Fruit fly (Drosophila melanogaster) whole organism, embryonic: ENCODE data around the gene mthl1.

ENCODE experiments used
- CG10209 ChIP-seq: fragments of 200-800 bp; sonication (Bioruptor generic); optimal IDR thresholded peaks from 3 replicates; lab custom pipeline; 2017; ENCODE audit warnings: missing biosample characterization, mild to moderate bottlenecking, missing genetic modification characterization, missing genetic modification reagents
- CG10543 ChIP-seq: fragments of 200-800 bp; sonication (Bioruptor generic); optimal IDR thresholded peaks from 3 replicates; lab custom pipeline; 2017; ENCODE audit warnings: missing biosample characterization, mild to moderate bottlenecking, missing genetic modification characterization, moderate library complexity
- CG11504 ChIP-seq: fragments of 200-800 bp; sonication (Bioruptor generic); optimal IDR thresholded peaks from 3 replicates; lab custom pipeline; 2019; ENCODE audit warnings: missing biosample characterization, mild to moderate bottlenecking, missing genetic modification characterization, moderate library complexity
- CG11696 ChIP-seq: fragments of 200-800 bp; sonication (Bioruptor generic); IDR thresholded peaks from 2 replicates; pipeline ENCODE4 v1.3.6; 2022; ENCODE audit warnings: missing biosample characterization, missing genetic modification characterization
- CG12104 ChIP-seq: fragments of 200-800 bp; sonication (Bioruptor generic); optimal IDR thresholded peaks from 3 replicates; lab custom pipeline; 2016; ENCODE audit warnings: missing biosample characterization, missing genetic modification characterization
- CG12942 ChIP-seq: fragments of 200-800 bp; sonication (Bioruptor generic); optimal IDR thresholded peaks from 3 replicates; lab custom pipeline; 2016; ENCODE audit warnings: missing biosample characterization, missing genetic modification characterization
- CG15073 ChIP-seq: fragments of 200-800 bp; sonication (Bioruptor generic); optimal IDR thresholded peaks from 2 replicates; lab custom pipeline; 2016; ENCODE audit warnings: missing biosample characterization, missing genetic modification characterization
- CG15696 ChIP-seq: fragments of 200-800 bp; sonication (Bioruptor generic); optimal IDR thresholded peaks from 2 replicates; lab custom pipeline; 2019; ENCODE audit warnings: missing biosample characterization, mild to moderate bottlenecking, missing genetic modification characterization, moderate library complexity
- CG1602 ChIP-seq: fragments of 200-800 bp; sonication (Bioruptor generic); optimal IDR thresholded peaks from 3 replicates; lab custom pipeline; 2016; ENCODE audit warnings: missing biosample characterization, missing genetic modification characterization
- CG18262 ChIP-seq: fragments of 200-800 bp; optimal IDR thresholded peaks from 3 replicates; lab custom pipeline; 2019; ENCODE audit warnings: missing biosample characterization, mild to moderate bottlenecking, missing genetic modification characterization, moderate library complexity
- CG30431 ChIP-seq: fragments of 200-800 bp; sonication (Bioruptor generic); optimal IDR thresholded peaks from 2 replicates; lab custom pipeline; 2017; ENCODE audit warnings: missing biosample characterization, missing genetic modification characterization
- CG3281 ChIP-seq: fragments of 200-800 bp; sonication (Bioruptor generic); optimal IDR thresholded peaks from 3 replicates; lab custom pipeline; 2017; ENCODE audit warnings: missing biosample characterization, mild to moderate bottlenecking, missing genetic modification characterization
- CG33213 ChIP-seq: fragments of 200-800 bp; sonication (Bioruptor generic); optimal IDR thresholded peaks from 3 replicates; lab custom pipeline; 2016; ENCODE audit warnings: missing biosample characterization, missing genetic modification characterization
- CG34224 ChIP-seq: fragments of 200-800 bp; sonication (Bioruptor generic); IDR thresholded peaks from 3 replicates; pipeline ENCODE4 v1.3.6; 2022; ENCODE audit warnings: missing biosample characterization, missing genetic modification characterization; ENCODE audit not compliant: partially characterized antibody
- CG34376 ChIP-seq: fragments of 200-800 bp; sonication (Bioruptor generic); optimal IDR thresholded peaks from 2 replicates; lab custom pipeline; 2018; ENCODE audit warnings: missing biosample characterization, mild to moderate bottlenecking, missing genetic modification characterization
- CG6272 ChIP-seq: fragments of 200-800 bp; sonication (Bioruptor generic); IDR thresholded peaks from 2 replicates; pipeline ENCODE4 v1.3.6; 2022; ENCODE audit warnings: missing biosample characterization, missing genetic modification characterization
- CG6654 ChIP-seq: fragments of 200-800 bp; sonication (Bioruptor generic); optimal IDR thresholded peaks from 2 replicates; lab custom pipeline; 2017; ENCODE audit warnings: missing biosample characterization, mild to moderate bottlenecking, missing genetic modification characterization
- CG6683 ChIP-seq: fragments of 200-800 bp; sonication (Bioruptor generic); optimal IDR thresholded peaks from 2 replicates; lab custom pipeline; 2017; ENCODE audit warnings: missing biosample characterization, mild to moderate bottlenecking, missing genetic modification characterization, missing genetic modification reagents
- CG6689 ChIP-seq: fragments of 200-800 bp; sonication (Bioruptor generic); IDR thresholded peaks from 2 replicates; pipeline ENCODE4 v1.3.6; 2022; ENCODE audit warnings: missing biosample characterization, missing genetic modification characterization
- CG6765 ChIP-seq: fragments of 200-800 bp; sonication (Bioruptor generic); optimal IDR thresholded peaks from 3 replicates; lab custom pipeline; 2017; ENCODE audit warnings: missing biosample characterization, mild to moderate bottlenecking, missing genetic modification characterization
- CG7745 ChIP-seq: fragments of 200-800 bp; sonication (Bioruptor generic); optimal IDR thresholded peaks from 2 replicates; lab custom pipeline; 2018; ENCODE audit warnings: missing biosample characterization, mild to moderate bottlenecking, missing genetic modification characterization, moderate library complexity
- D19A ChIP-seq: fragments of 200-800 bp; optimal IDR thresholded peaks from 3 replicates; lab custom pipeline; 2019; ENCODE audit warnings: missing biosample characterization, mild to moderate bottlenecking, missing genetic modification characterization, moderate library complexity
- Dfd ChIP-seq, 2 experiments: fragments of >200 bp; optimal IDR thresholded peaks; 2 replicates each; lab custom pipeline; 2017; ENCODE audit warnings: missing biosample characterization in 2 of 2, missing genetic modification characterization in 2 of 2
- Doc3 ChIP-seq: fragments of 200-800 bp; sonication (Bioruptor generic); IDR thresholded peaks from 3 replicates; pipeline ENCODE4 v1.3.6; 2022; ENCODE audit warnings: missing biosample characterization, missing genetic modification characterization; ENCODE audit not compliant: partially characterized antibody
- Dref ChIP-seq: fragments of 200-800 bp; sonication (Bioruptor generic); IDR thresholded peaks from 2 replicates; pipeline ENCODE4 v1.3.6; 2022; ENCODE audit warnings: missing biosample characterization, missing genetic modification characterization
- Ets65A ChIP-seq: fragments of 200-800 bp; sonication (Bioruptor generic); peaks from one replicate; lab custom pipeline; 2016; ENCODE audit warnings: missing biosample characterization, missing genetic modification characterization
- Gug ChIP-seq: fragments of 200-800 bp; sonication (Bioruptor generic); IDR thresholded peaks from 4 replicates; pipeline ENCODE4 v1.3.6; 2022; ENCODE audit warnings: missing biosample characterization, missing genetic modification characterization
- H2.0 ChIP-seq: fragments of 200-800 bp; sonication (Bioruptor generic); IDR thresholded peaks from 2 replicates; pipeline ENCODE4 v1.3.6; 2022; ENCODE audit warnings: missing biosample characterization, missing genetic modification characterization
- HHEX ChIP-seq: fragments of 200-800 bp; sonication (Bioruptor generic); optimal IDR thresholded peaks from 3 replicates; lab custom pipeline; 2017; ENCODE audit warnings: missing biosample characterization, mild to moderate bottlenecking, missing genetic modification characterization, missing genetic modification reagents
- HmgD ChIP-seq: fragments of 200-800 bp; sonication (Bioruptor generic); optimal IDR thresholded peaks from 3 replicates; lab custom pipeline; 2016; ENCODE audit warnings: missing biosample characterization, missing genetic modification characterization
- MESR4 ChIP-seq: fragments of 200-800 bp; sonication (Bioruptor generic); optimal IDR thresholded peaks from 2 replicates; lab custom pipeline; 2018; ENCODE audit warnings: missing biosample characterization, mild to moderate bottlenecking, missing genetic modification characterization, moderate library complexity
- Med ChIP-seq: fragments of 200-800 bp; sonication (Bioruptor generic); peaks from one replicate; lab custom pipeline; 2016; ENCODE audit warnings: missing biosample characterization, missing genetic modification characterization, mild to moderate bottlenecking, inconsistent platforms, moderate library complexity
- NC2α ChIP-seq: fragments of 200-800 bp; sonication (Bioruptor generic); optimal IDR thresholded peaks from 2 replicates; lab custom pipeline; 2016; ENCODE audit warnings: missing biosample characterization, missing genetic modification characterization
- NK7.1 ChIP-seq: fragments of 200-800 bp; sonication (Bioruptor generic); optimal IDR thresholded peaks from 3 replicates; lab custom pipeline; 2016; ENCODE audit warnings: missing biosample characterization, missing genetic modification characterization
- Sox100B ChIP-seq: fragments of 200-800 bp; sonication (Bioruptor generic); optimal IDR thresholded peaks from 3 replicates; lab custom pipeline; 2018; ENCODE audit warnings: missing biosample characterization, mild to moderate bottlenecking, missing genetic modification characterization
- ase ChIP-seq: fragments of 200-800 bp; sonication (Bioruptor generic); IDR thresholded peaks from 3 replicates; pipeline ENCODE4 v1.3.6; 2022; ENCODE audit warnings: missing biosample characterization, missing genetic modification characterization
- ash1 ChIP-seq: fragments of 200-800 bp; sonication (Bioruptor generic); optimal IDR thresholded peaks from 2 replicates; lab custom pipeline; 2018; ENCODE audit warnings: missing biosample characterization, mild to moderate bottlenecking, missing genetic modification characterization
- cg ChIP-seq: fragments of 200-800 bp; sonication (Bioruptor generic); optimal IDR thresholded peaks from 3 replicates; lab custom pipeline; 2019; ENCODE audit warnings: missing biosample characterization, mild to moderate bottlenecking, missing genetic modification characterization, moderate library complexity
- corto ChIP-seq: fragments of 200-800 bp; sonication (Bioruptor generic); optimal IDR thresholded peaks from 2 replicates; lab custom pipeline; 2016; ENCODE audit warnings: missing biosample characterization, mild to moderate bottlenecking, missing genetic modification characterization, moderate library complexity
- cwo ChIP-seq: fragments of 200-800 bp; sonication (Bioruptor generic); optimal IDR thresholded peaks from 3 replicates; lab custom pipeline; 2017; ENCODE audit warnings: missing biosample characterization, missing genetic modification characterization, mild to moderate bottlenecking, moderate library complexity, missing genetic modification reagents
- exex ChIP-seq: fragments of 200-800 bp; sonication (Bioruptor generic); optimal IDR thresholded peaks from 4 replicates; lab custom pipeline; 2018; ENCODE audit warnings: missing biosample characterization, mild to moderate bottlenecking, missing genetic modification characterization, moderate library complexity
- fd64A ChIP-seq: fragments of 200-800 bp; sonication (Bioruptor generic); optimal IDR thresholded peaks from 3 replicates; lab custom pipeline; 2018; ENCODE audit warnings: missing biosample characterization, mild to moderate bottlenecking, missing genetic modification characterization
- gcm2 ChIP-seq: fragments of 200-800 bp; sonication (Bioruptor generic); optimal IDR thresholded peaks from 2 replicates; lab custom pipeline; 2016; ENCODE audit warnings: missing biosample characterization, missing genetic modification characterization
- gfzf ChIP-seq: fragments of 200-800 bp; sonication (Bioruptor generic); optimal IDR thresholded peaks from 2 replicates; lab custom pipeline; 2016; ENCODE audit warnings: missing biosample characterization, mild to moderate bottlenecking, missing genetic modification characterization, moderate library complexity
- gsb-n ChIP-seq: fragments of 200-800 bp; sonication (Bioruptor generic); optimal IDR thresholded peaks from 3 replicates; lab custom pipeline; 2018; ENCODE audit warnings: missing biosample characterization, mild to moderate bottlenecking, missing genetic modification characterization
- h ChIP-seq: fragments of >200 bp; optimal IDR thresholded peaks from 2 replicates; lab custom pipeline; 2017
- pfk ChIP-seq: fragments of 200-800 bp; sonication (Bioruptor generic); optimal IDR thresholded peaks from 2 replicates; lab custom pipeline; 2018; ENCODE audit warnings: missing biosample characterization, mild to moderate bottlenecking, missing genetic modification characterization, moderate library complexity
- pros ChIP-seq: fragments of 200-800 bp; sonication (Bioruptor generic); optimal IDR thresholded peaks from 3 replicates; lab custom pipeline; 2019; ENCODE audit warnings: missing biosample characterization, mild to moderate bottlenecking, missing genetic modification characterization, moderate library complexity
- stwl ChIP-seq: fragments of 200-800 bp; sonication (Bioruptor generic); optimal IDR thresholded peaks from 3 replicates; lab custom pipeline; 2018; ENCODE audit warnings: missing biosample characterization, mild to moderate bottlenecking, missing genetic modification characterization, moderate library complexity
- wdn ChIP-seq: fragments of 200-800 bp; sonication (Bioruptor generic); IDR thresholded peaks from 2 replicates; pipeline ENCODE4 v1.3.6; 2022; ENCODE audit warnings: missing biosample characterization, missing genetic modification characterization

Gene mthl1

dm6 chrX:16644535-16645131, 3.9 kb downstream of the mthl1 start (continued):
- TF ChIP-seq exex (peak; percentile 33), CG6765 (no peak), Dfd (GFP tag; optimal IDR thresholded peaks at IDR 0.05; lab: Kevin White, UChicago) (no peak), CG18262 (peak; percentile 52), Gug (GFP tag; lab: Robert Waterston, UW) (no peak), Sox100B (GFP tag; lab: Kevin White, UChicago) (peak; percentile 45), gcm2 (GFP tag; lab: Kevin White, UChicago) (no peak), CG34376 (GFP tag; lab: Kevin White, UChicago) (peak; percentile 27), MESR4 (GFP tag; lab: Kevin White, UChicago) (peak; percentile 10), CG15696 (tag; lab: Kevin White, UChicago) (peak; percentile 78), CG6654 (GFP tag; lab: Kevin White, UChicago) (no peak), wdn (no peak), fd64A (GFP tag; lab: Kevin White, UChicago) (peak; percentile 72), NC2α (GFP tag; lab: Kevin White, UChicago) (peak; percentile 16), gsb-n (peak; percentile 76), cwo (peak; percentile 7), ase (GFP tag; lab: Robert Waterston, UW) (peak; percentile 32; the same call in 1 of the 3 replicates), CG30431 (no peak), stwl (peak; percentile 2), Ets65A (GFP tag; lab: Kevin White, UChicago) (no peak), H2.0 (no peak), NK7.1 (no peak), cg (no peak), Dref (GFP tag; lab: Robert Waterston, UW) (no peak), CG33213 (GFP tag; lab: Kevin White, UChicago) (peak; percentile 8), ash1 (GFP tag; lab: Kevin White, UChicago) (peak; percentile 20), Med (GFP tag; lab: Kevin White, UChicago) (peak; percentile 83), D19A (tag; lab: Kevin White, UChicago) (peak; percentile 41), corto (GFP tag; lab: Kevin White, UChicago) (no peak), CG7745 (tag; lab: Kevin White, UChicago) (peak; percentile 66), CG6272 (GFP tag; lab: Robert Waterston, UW) (no peak), gfzf (GFP tag; lab: Kevin White, UChicago) (no peak), CG11504 (tag; lab: Kevin White, UChicago) (peak; percentile 61), h (lab: Kevin White, UChicago) (no peak), CG6683 (GFP tag; lab: Kevin White, UChicago) (no peak), pfk (GFP tag; lab: Kevin White, UChicago) (peak; percentile 15), CG12942 (GFP tag; lab: Kevin White, UChicago) (peak; percentile 14), CG34224 (GFP tag; lab: Robert Waterston, UW) (no peak), CG6689 (GFP tag; lab: Robert Waterston, UW) (peak; percentile 25; the same call in 1 of the 2 replicates), CG10209 (GFP tag; lab: Kevin White, UChicago) (peak; percentile 71), pros (no peak), CG15073 (GFP tag; lab: Kevin White, UChicago) (no peak), CG3281 (no peak), CG10543 (GFP tag; lab: Kevin White, UChicago) (peak; percentile 57), CG11696 (no peak), HHEX (peak; percentile 14), HmgD (GFP tag; lab: Kevin White, UChicago) (no peak), CG12104 (no peak), Doc3 (GFP tag; lab: Robert Waterston, UW) (no peak), CG1602 (peak; percentile 26)
